Worm (Caenorhabditis elegans) whole organism, young adult: ENCODE results near the gene rga-5.
A peak's percentile ranks its signal among the peaks of the same experiment; 100 is the strongest.

ENCODE experiments used
- B0336.3 ChIP-seq: fragments of 200-800 bp; sonication (Bioruptor generic); IDR thresholded peaks from 2 replicates; pipeline ENCODE4 v1.3.6; 2022; ENCODE audit warnings: missing genetic modification characterization, missing compliant biosample characterization
- C06A6.2 ChIP-seq: fragments of 200-800 bp; sonication (Bioruptor generic); conservative IDR thresholded peaks from 2 replicates; pipeline ENCODE4 v1.3.6; 2022; ENCODE audit warnings: missing genetic modification characterization, missing compliant biosample characterization
- F22D6.2 ChIP-seq: sonication (generic microtip); optimal IDR thresholded peaks from 2 replicates; lab custom pipeline; 2016; ENCODE audit warnings: mild to moderate bottlenecking, missing genetic modification characterization, missing compliant biosample characterization
- F33H1.4 ChIP-seq: fragments of 200-800 bp; sonication (Bioruptor generic); IDR thresholded peaks from 2 replicates; pipeline ENCODE4 v1.3.6; 2022; ENCODE audit warnings: missing genetic modification reagents, missing genetic modification characterization, missing compliant biosample characterization
- F52B5.7 ChIP-seq: sonication (generic microtip); optimal IDR thresholded peaks from 2 replicates; lab custom pipeline; 2016; ENCODE audit warnings: mild to moderate bottlenecking, missing genetic modification characterization, missing compliant biosample characterization
- F57A8.1 ChIP-seq: fragments of 200-800 bp; sonication (Bioruptor generic); optimal IDR thresholded peaks from 2 replicates; lab custom pipeline; 2018; ENCODE audit warnings: mild to moderate bottlenecking, missing genetic modification characterization, moderate library complexity, missing compliant biosample characterization
- T07F8.4 ChIP-seq: sonication (generic microtip); optimal IDR thresholded peaks from 2 replicates; lab custom pipeline; 2016; ENCODE audit warnings: mild to moderate bottlenecking, missing genetic modification characterization, moderate library complexity, missing compliant biosample characterization
- Y95B8A.8 ChIP-seq: fragments of 200-800 bp; sonication (Bioruptor generic); IDR thresholded peaks from 2 replicates; pipeline ENCODE4 v1.3.6; 2022; ENCODE audit warnings: missing genetic modification reagents, missing genetic modification characterization, missing compliant biosample characterization
- ZK185.1 ChIP-seq: sonication (generic microtip); optimal IDR thresholded peaks from 2 replicates; lab custom pipeline; 2016; ENCODE audit warnings: mild to moderate bottlenecking, missing genetic modification characterization, missing compliant biosample characterization; ENCODE audit not compliant: poor library complexity, severe bottlenecking
- ama-1 ChIP-seq, 3 experiments: fragments of 150-350 bp in 1 of 3; sonication (generic microtip) in 2 of 3; optimal IDR thresholded peaks; 2 replicates each; lab custom pipeline; 2014 to 2018; ENCODE audit warnings: missing biosample characterization in 2 of 3, missing genetic modification characterization in 2 of 3, missing genetic modification reagents in 2 of 3
- attf-5 ChIP-seq: fragments of 200-800 bp; sonication (Bioruptor generic); optimal IDR thresholded peaks from 2 replicates; lab custom pipeline; 2018; ENCODE audit warnings: mild to moderate bottlenecking, missing genetic modification characterization, missing compliant biosample characterization
- attf-6 ChIP-seq: fragments of 200-800 bp; sonication (Bioruptor generic); IDR thresholded peaks from 2 replicates; pipeline ENCODE4 v1.3.6; 2022; ENCODE audit warnings: missing genetic modification reagents, missing genetic modification characterization, missing compliant biosample characterization
- bed-1 ChIP-seq: fragments of 200-800 bp; sonication (Bioruptor generic); IDR thresholded peaks from 2 replicates; pipeline ENCODE4 v1.3.6; 2022; ENCODE audit warnings: missing genetic modification reagents, missing genetic modification characterization, missing compliant biosample characterization
- bed-2 ChIP-seq: fragments of 200-800 bp; sonication (Bioruptor generic); IDR thresholded peaks from 2 replicates; pipeline ENCODE4 v1.3.6; 2022; ENCODE audit warnings: missing genetic modification reagents, missing genetic modification characterization, missing compliant biosample characterization
- cebp-1 ChIP-seq, 2 experiments: fragments of 200-800 bp in 1 of 2; sonication (Bioruptor generic) in 1 of 2; sonication (generic microtip) in 1 of 2; IDR thresholded peaks in 1 of 2; optimal IDR thresholded peaks in 1 of 2; 2 replicates each; pipeline versions ENCODE4 v1.3.6 to Lab custom; 2017 to 2022; ENCODE audit warnings: missing compliant biosample characterization in 2 of 2, missing genetic modification characterization in 2 of 2, mild to moderate bottlenecking in 1 of 2, missing genetic modification reagents in 1 of 2, moderate library complexity in 1 of 2
- ceh-91 ChIP-seq: fragments of 200-800 bp; sonication (Bioruptor generic); IDR thresholded peaks from 2 replicates; pipeline ENCODE4 v1.3.6; 2022; ENCODE audit warnings: missing genetic modification reagents, missing genetic modification characterization, missing compliant biosample characterization
- dpff-1 ChIP-seq: sonication (generic microtip); optimal IDR thresholded peaks from 2 replicates; lab custom pipeline; 2017; ENCODE audit warnings: mild to moderate bottlenecking, missing genetic modification characterization, missing compliant biosample characterization
- dpl-1 ChIP-seq: fragments of 150-350 bp; optimal IDR thresholded peaks from 2 replicates; lab custom pipeline; 2014; ENCODE audit warnings: missing biosample characterization, missing genetic modification reagents, missing genetic modification characterization
- efl-1 ChIP-seq: fragments of 150-350 bp; optimal IDR thresholded peaks from 2 replicates; lab custom pipeline; 2014; ENCODE audit warnings: missing biosample characterization, missing genetic modification reagents, missing genetic modification characterization
- egl-18 ChIP-seq: fragments of 200-800 bp; sonication (Bioruptor generic); IDR thresholded peaks from 2 replicates; pipeline ENCODE4 v1.3.6; 2022; ENCODE audit warnings: missing genetic modification reagents, missing genetic modification characterization, missing compliant biosample characterization
- egl-44 ChIP-seq: fragments of 200-800 bp; sonication (Bioruptor generic); IDR thresholded peaks from 2 replicates; pipeline ENCODE4 v1.3.6; 2022; ENCODE audit warnings: missing genetic modification reagents, missing genetic modification characterization, missing compliant biosample characterization
- him-1 ChIP-seq: sonication (generic microtip); optimal IDR thresholded peaks from 2 replicates; lab custom pipeline; 2016; ENCODE audit warnings: missing genotype, missing genetic modification reagents, missing genetic modification characterization, missing compliant biosample characterization
- lag-1 ChIP-seq: fragments of 200-800 bp; sonication (Bioruptor generic); IDR thresholded peaks from 2 replicates; pipeline ENCODE4 v1.3.6; 2022; ENCODE audit warnings: missing genetic modification reagents, missing genetic modification characterization, missing compliant biosample characterization
- lin-35 ChIP-seq, 3 experiments: fragments of 150-350 bp in 2 of 3; sonication (generic microtip) in 1 of 3; optimal IDR thresholded peaks; 2 replicates each; lab custom pipeline; 2014 to 2018; ENCODE audit warnings: missing biosample characterization in 3 of 3, missing genetic modification characterization in 3 of 3, missing genetic modification reagents in 3 of 3
- lsl-1 ChIP-seq: fragments of 200-800 bp; sonication (Bioruptor generic); optimal IDR thresholded peaks from 2 replicates; lab custom pipeline; 2018; ENCODE audit warnings: mild to moderate bottlenecking, missing genetic modification characterization, moderate library complexity, missing compliant biosample characterization
- lsy-27 ChIP-seq: sonication (generic microtip); optimal IDR thresholded peaks from 2 replicates; lab custom pipeline; 2017; ENCODE audit warnings: missing genetic modification characterization, mild to moderate bottlenecking, missing compliant biosample characterization, antibody characterized with exemption, missing genotype, borderline replicate concordance; ENCODE audit not compliant: insufficient read depth
- madf-3 ChIP-seq: fragments of 200-800 bp; sonication (Bioruptor generic); IDR thresholded peaks from 2 replicates; pipeline ENCODE4 v1.3.6; 2022; ENCODE audit warnings: missing genetic modification reagents, missing genetic modification characterization, missing compliant biosample characterization
- madf-8 ChIP-seq: fragments of 200-800 bp; sonication (Bioruptor generic); conservative IDR thresholded peaks from 2 replicates; pipeline ENCODE4 v1.3.6; 2022; ENCODE audit warnings: missing genetic modification reagents, missing genetic modification characterization, missing compliant biosample characterization
- mcd-1 ChIP-seq: fragments of 200-800 bp; sonication (Bioruptor generic); IDR thresholded peaks from 2 replicates; pipeline ENCODE4 v1.3.6; 2022; ENCODE audit warnings: missing genetic modification reagents, missing genetic modification characterization, missing compliant biosample characterization
- mel-28 ChIP-seq: sonication (generic microtip); optimal IDR thresholded peaks from 2 replicates; lab custom pipeline; 2016; ENCODE audit warnings: borderline replicate concordance, mild to moderate bottlenecking, missing genetic modification characterization, missing compliant biosample characterization
- nfyb-1 ChIP-seq: fragments of 200-800 bp; sonication (Bioruptor generic); IDR thresholded peaks from 2 replicates; pipeline ENCODE4 v1.3.6; 2022; ENCODE audit warnings: missing genetic modification reagents, missing genetic modification characterization, missing compliant biosample characterization
- nhr-179 ChIP-seq: sonication (generic microtip); optimal IDR thresholded peaks from 2 replicates; lab custom pipeline; 2016; ENCODE audit warnings: mild to moderate bottlenecking, missing genetic modification characterization, missing compliant biosample characterization
- nhr-90 ChIP-seq: sonication (generic microtip); optimal IDR thresholded peaks from 2 replicates; lab custom pipeline; 2016; ENCODE audit warnings: missing genotype, mild to moderate bottlenecking, missing genetic modification characterization, missing compliant biosample characterization
- pha-4 ChIP-seq: fragments of 150-350 bp; sonication (generic microtip); optimal IDR thresholded peaks from 2 replicates; lab custom pipeline; 2014; ENCODE audit warnings: missing biosample characterization, missing genetic modification reagents, missing genetic modification characterization
- rcor-1 ChIP-seq: fragments of 200-800 bp; sonication (Bioruptor generic); IDR thresholded peaks from 2 replicates; pipeline ENCODE4 v1.3.6; 2022; ENCODE audit warnings: missing genetic modification reagents, missing genetic modification characterization, missing compliant biosample characterization
- rec-8 ChIP-seq, 2 experiments: sonication (generic microtip); optimal IDR thresholded peaks; 2 replicates each; lab custom pipeline; 2016; ENCODE audit warnings: mild to moderate bottlenecking in 2 of 2, missing genetic modification characterization in 2 of 2, missing genetic modification reagents in 2 of 2, missing genotype in 2 of 2, missing biosample characterization in 1 of 2, missing compliant biosample characterization in 1 of 2, moderate library complexity in 1 of 2
- snpc-1.3 ChIP-seq: sonication (generic microtip); optimal IDR thresholded peaks from 2 replicates; lab custom pipeline; 2017; ENCODE audit warnings: missing genetic modification characterization, mild to moderate bottlenecking, missing compliant biosample characterization, antibody characterized with exemption, moderate library complexity, missing genotype, missing genetic modification reagents; ENCODE audit not compliant: insufficient read depth
- snpc-3.4 ChIP-seq: sonication (generic microtip); optimal IDR thresholded peaks from 2 replicates; lab custom pipeline; 2017; ENCODE audit warnings: missing genetic modification characterization, mild to moderate bottlenecking, missing compliant biosample characterization, antibody characterized with exemption, moderate library complexity, missing genotype, missing genetic modification reagents
- tbp1 ChIP-seq: fragments of 200-800 bp; sonication (Bioruptor generic); optimal IDR thresholded peaks from 2 replicates; lab custom pipeline; 2018; ENCODE audit warnings: mild to moderate bottlenecking, missing genetic modification characterization, missing compliant biosample characterization
- ztf-18 ChIP-seq: sonication (generic microtip); optimal IDR thresholded peaks from 2 replicates; lab custom pipeline; 2016; ENCODE audit warnings: missing genotype, mild to moderate bottlenecking, missing genetic modification characterization, missing compliant biosample characterization
- ztf-28 ChIP-seq: fragments of 200-800 bp; sonication (Bioruptor generic); IDR thresholded peaks from 2 replicates; pipeline ENCODE4 v1.3.6; 2022; ENCODE audit warnings: missing genetic modification reagents, missing genetic modification characterization, missing compliant biosample characterization
- ztf-3 ChIP-seq: fragments of 200-800 bp; sonication (Bioruptor generic); optimal IDR thresholded peaks from 2 replicates; lab custom pipeline; 2018; ENCODE audit warnings: mild to moderate bottlenecking, missing genetic modification characterization, missing compliant biosample characterization

rga-5 gene

ce11 chrIV:13782319-13782718 lies 45.4 kb upstream of the rga-5 start (continued):
- TF ChIP-seq F33H1.4 (GFP tag; lab: Robert Waterston, UW) (0 out of 2 replicates have a peak, but pooled peaks have one; percentile 6), pha-4 (tag; lab: Kevin White, UChicago) (no peak), attf-6 (peak; percentile 74; the same call in 1 of the 2 replicates), mel-28 (tag; lab: Kevin White, UChicago) (no peak), madf-3 (GFP tag; lab: Robert Waterston, UW) (no peak), ztf-28 (GFP tag; lab: Robert Waterston, UW) (no peak), ztf-18 (tag; lab: Kevin White, UChicago) (peak; percentile 20), ZK185.1 (tag; lab: Kevin White, UChicago) (no peak), ama-1 (optimal IDR thresholded peaks at IDR 0.05; lab: Kevin White, UChicago) (no peak), ama-1 (GFP tag; optimal IDR thresholded peaks at IDR 0.05; lab: Kevin White, UChicago) (peak in 1 of 2 experiments; percentile 19), egl-18 (GFP tag; lab: Robert Waterston, UW) (no peak), nfyb-1 (GFP tag; lab: Robert Waterston, UW) (no peak), dpl-1 (GFP tag; lab: Kevin White, UChicago) (no peak), egl-44 (GFP tag; lab: Robert Waterston, UW) (no peak), Y95B8A.8 (GFP tag; lab: Robert Waterston, UW) (no peak)

- TF ChIP-seq ama-1 (optimal IDR thresholded peaks at IDR 0.05; lab: Kevin White, UChicago), result no peak
- no peak for TF ChIP-seq ama-1 (GFP tag; optimal IDR thresholded peaks at IDR 0.05; lab: Kevin White, UChicago)
- TF ChIP-seq bed-1 (GFP tag; lab: Robert Waterston, UW), result no peak
- TF ChIP-seq T07F8.4 (tag; lab: Kevin White, UChicago), result no peak
- TF ChIP-seq mcd-1 (GFP tag; lab: Robert Waterston, UW), result no peak
- peak; percentile 48; the same call in 1 of the 2 replicates for TF ChIP-seq rcor-1 (GFP tag; lab: Robert Waterston, UW)
- TF ChIP-seq lag-1 (GFP tag; lab: Robert Waterston, UW), result no peak
- TF ChIP-seq bed-2 (GFP tag; lab: Robert Waterston, UW), result no peak
- TF ChIP-seq ztf-28 (GFP tag; lab: Robert Waterston, UW), result no peak
- no peak for TF ChIP-seq C06A6.2 (GFP tag; lab: Robert Waterston, UW)
- TF ChIP-seq ztf-3 (GFP tag; lab: Kevin White, UChicago), result no peak
- peak; percentile 58 for TF ChIP-seq snpc-3.4 (tag; lab: Kevin White, UChicago)
- TF ChIP-seq rec-8 (tag; optimal IDR thresholded peaks at IDR 0.05; lab: Kevin White, UChicago), result no peak
- no peak for TF ChIP-seq F52B5.7
- no peak for TF ChIP-seq B0336.3 (GFP tag; lab: Robert Waterston, UW)
- no peak for TF ChIP-seq F22D6.2
- no peak for TF ChIP-seq nhr-179 (tag; lab: Kevin White, UChicago)
- no peak for TF ChIP-seq nhr-90 (tag; lab: Kevin White, UChicago)
- no peak for TF ChIP-seq lin-35 (GFP tag; optimal IDR thresholded peaks at IDR 0.05; lab: Kevin White, UChicago)
- TF ChIP-seq F57A8.1 (GFP tag; lab: Kevin White, UChicago), result no peak
- peak; percentile 47 for TF ChIP-seq snpc-1.3 (tag; lab: Kevin White, UChicago)
- TF ChIP-seq lsy-27 (tag; lab: Kevin White, UChicago), result no peak
- peak; percentile 73 for TF ChIP-seq madf-8 (GFP tag; lab: Robert Waterston, UW)
- TF ChIP-seq lsl-1 (GFP tag; lab: Kevin White, UChicago), result peak; percentile 91
- peak; percentile 21; the same call in 1 of the 2 replicates for TF ChIP-seq ceh-91
- no peak for TF ChIP-seq egl-44 (GFP tag; lab: Robert Waterston, UW)
- TF ChIP-seq attf-5 (GFP tag; lab: Kevin White, UChicago), result peak; percentile 47
- TF ChIP-seq mel-28 (tag; lab: Kevin White, UChicago), result no peak
- 0 out of 2 replicates have a peak, but pooled peaks have one; percentile 28 for TF ChIP-seq Y95B8A.8 (GFP tag; lab: Robert Waterston, UW)
- TF ChIP-seq him-1 (tag; lab: Kevin White, UChicago), result no peak
- TF ChIP-seq cebp-1 (GFP tag; IDR thresholded peaks at IDR 0.05; lab: Robert Waterston, UW), result no peak
- TF ChIP-seq cebp-1 (tag; optimal IDR thresholded peaks at IDR 0.05; lab: Kevin White, UChicago), result peak; percentile 38
- no peak for TF ChIP-seq dpff-1 (tag; lab: Kevin White, UChicago)
- TF ChIP-seq efl-1 (GFP tag; lab: Kevin White, UChicago), result no peak
- TF ChIP-seq tbp1 (GFP tag; lab: Kevin White, UChicago), result peak; percentile 51
These were observed 44.3 kb upstream of the rga-5 start, which contains the start of gene iscu-1 for ce11 chrIV:13783237-13784012. Gene iscu-1 (plus strand): TSS chrIV:13783962.
